Worm (Caenorhabditis elegans): ENCODE measurements around the gene ula-1.

DNA sequence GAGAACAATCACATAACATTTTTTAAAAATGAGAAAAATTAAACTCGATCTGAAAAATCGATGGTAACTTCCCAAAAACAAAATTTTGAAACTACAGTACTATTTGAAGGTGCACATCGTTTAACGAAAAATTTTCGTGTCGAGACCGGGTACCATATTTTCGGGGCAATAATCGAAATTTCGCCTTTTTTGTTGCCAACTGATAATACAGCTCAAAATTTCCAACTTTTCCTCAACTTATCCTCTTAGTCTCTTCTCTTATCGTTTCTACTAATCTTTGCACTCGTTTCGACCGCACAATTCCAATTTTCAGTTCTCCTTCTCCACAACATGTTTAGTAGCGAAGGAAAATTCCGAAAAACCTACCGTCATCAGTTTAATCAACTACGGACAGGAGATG is 13.2 kb downstream of the ula-1 start, which contains the start of gene rom-1:
- TF ChIP-seq ztf-11 (tag; optimal IDR thresholded peaks at IDR 0.05) (no peak), unc-39 (tag; optimal IDR thresholded peaks at IDR 0.05) (no peak), zip-2 (tag; optimal IDR thresholded peaks at IDR 0.05) (no peak), ZK546.5 (tag; optimal IDR thresholded peaks at IDR 0.05) (no peak), gei-8 (GFP tag; optimal IDR thresholded peaks at IDR 0.05) (no peak), arid-1 (GFP tag; conservative IDR thresholded peaks at IDR 0.05) (no peak)
